Worm (Caenorhabditis elegans) whole organism, early embryonic: ENCODE measurements around the gene cdc-42.

Experiments
- ama-1 ChIP-seq: fragments of 150-350 bp; optimal IDR thresholded peaks from 2 replicates; lab custom pipeline; 2014
- ets-7 ChIP-seq: sonication (generic microtip); optimal IDR thresholded peaks from 2 replicates; lab custom pipeline; 2016; ENCODE audit warnings: missing genotype, missing genetic modification characterization, missing compliant biosample characterization
- hmg-4 ChIP-seq: fragments of 200-800 bp; sonication (Bioruptor generic); optimal IDR thresholded peaks from 2 replicates; lab custom pipeline; 2018; ENCODE audit warnings: mild to moderate bottlenecking, missing genetic modification characterization, missing compliant biosample characterization
- sea-1 ChIP-seq: fragments of 200-800 bp; sonication (Bioruptor generic); conservative IDR thresholded peaks from 2 replicates; pipeline ENCODE4 v1.3.6; 2022; ENCODE audit warnings: missing genetic modification characterization, missing compliant biosample characterization
- tbx-11 ChIP-seq: fragments of 200-800 bp; sonication (Bioruptor generic); IDR thresholded peaks from 2 replicates; pipeline ENCODE4 v1.3.6; 2022; ENCODE audit warnings: missing genetic modification characterization, missing compliant biosample characterization

ce11 chrII:7583555-7583954, 32.7 kb upstream of the cdc-42 start, which contains the start of gene mks-3:
- TF ChIP-seq ets-7 (tag; lab: Kevin White, UChicago) (no peak), tbx-11 (GFP tag; lab: Robert Waterston, UW) (no peak), sea-1 (no peak), ama-1 (lab: Kevin White, UChicago) (no peak), hmg-4 (GFP tag; lab: Kevin White, UChicago) (no peak)
